Worm (Caenorhabditis elegans): ENCODE results near the gene sly-1.

ce11 chrIII:10479180-10479579, 27.7 kb upstream of the sly-1 start, which contains the start of gene D2045.7:
- TF ChIP-seq hmbx-1 (tag; optimal IDR thresholded peaks at IDR 0.05) (no peak), flt-1 (GFP tag; IDR thresholded peaks at IDR 0.05) (no peak), ama-1 (optimal IDR thresholded peaks at IDR 0.05) (no peak), sea-1 (GFP tag; conservative IDR thresholded peaks at IDR 0.05) (no peak)

Data from whole organism, early embryonic.